Worm (Caenorhabditis elegans) whole organism, young adult: Measurements from ENCODE around the gene fbxa-206.
A peak's percentile ranks its signal among the peaks of the same experiment; 100 is the strongest.

Source experiments
- D2030.7 ChIP-seq: fragments of 200-800 bp; sonication (Bioruptor generic); IDR thresholded peaks from 2 replicates; pipeline ENCODE4 v1.3.6; 2022; ENCODE audit warnings: missing genetic modification reagents, missing genetic modification characterization, missing compliant biosample characterization
- F57C9.4 ChIP-seq: sonication (generic microtip); optimal IDR thresholded peaks from 2 replicates; lab custom pipeline; 2017; ENCODE audit warnings: mild to moderate bottlenecking, missing genetic modification characterization, missing compliant biosample characterization
- K11D2.4 ChIP-seq: fragments of 200-800 bp; sonication (Bioruptor generic); IDR thresholded peaks from 2 replicates; pipeline ENCODE4 v1.3.6; 2022; ENCODE audit warnings: missing genetic modification reagents, missing genetic modification characterization, missing compliant biosample characterization
- T07F8.4 ChIP-seq: sonication (generic microtip); optimal IDR thresholded peaks from 2 replicates; lab custom pipeline; 2016; ENCODE audit warnings: mild to moderate bottlenecking, missing genetic modification characterization, moderate library complexity, missing compliant biosample characterization
- T26A5.8 ChIP-seq: sonication (generic microtip); optimal IDR thresholded peaks from 2 replicates; lab custom pipeline; 2016; ENCODE audit warnings: missing genetic modification characterization, missing compliant biosample characterization
- Y53F4B.3 ChIP-seq: fragments of 200-800 bp; sonication (Bioruptor generic); IDR thresholded peaks from 2 replicates; pipeline ENCODE4 v1.3.6; 2022; ENCODE audit warnings: missing genetic modification reagents, missing genetic modification characterization, missing compliant biosample characterization
- Y67H2A.10 ChIP-seq: fragments of 200-800 bp; sonication (Bioruptor generic); conservative IDR thresholded peaks from 2 replicates; pipeline ENCODE4 v1.3.6; 2022; ENCODE audit warnings: missing genetic modification reagents, missing genetic modification characterization, missing compliant biosample characterization
- athp-1 ChIP-seq: sonication (generic microtip); optimal IDR thresholded peaks from 2 replicates; lab custom pipeline; 2017; ENCODE audit warnings: mild to moderate bottlenecking, missing genetic modification characterization, missing compliant biosample characterization
- attf-6 ChIP-seq: fragments of 200-800 bp; sonication (Bioruptor generic); IDR thresholded peaks from 2 replicates; pipeline ENCODE4 v1.3.6; 2022; ENCODE audit warnings: missing genetic modification reagents, missing genetic modification characterization, missing compliant biosample characterization
- bed-2 ChIP-seq: fragments of 200-800 bp; sonication (Bioruptor generic); IDR thresholded peaks from 2 replicates; pipeline ENCODE4 v1.3.6; 2022; ENCODE audit warnings: missing genetic modification reagents, missing genetic modification characterization, missing compliant biosample characterization
- cebp-1 ChIP-seq, 2 experiments: fragments of 200-800 bp in 1 of 2; sonication (Bioruptor generic) in 1 of 2; sonication (generic microtip) in 1 of 2; IDR thresholded peaks in 1 of 2; optimal IDR thresholded peaks in 1 of 2; 2 replicates each; pipeline versions ENCODE4 v1.3.6 to Lab custom; 2017 to 2022; ENCODE audit warnings: missing compliant biosample characterization in 2 of 2, missing genetic modification characterization in 2 of 2, mild to moderate bottlenecking in 1 of 2, missing genetic modification reagents in 1 of 2, moderate library complexity in 1 of 2
- ceh-100 ChIP-seq: fragments of 200-800 bp; sonication (Bioruptor generic); IDR thresholded peaks from 2 replicates; pipeline ENCODE4 v1.3.6; 2022; ENCODE audit warnings: missing genetic modification reagents, missing genetic modification characterization, missing compliant biosample characterization
- ceh-27 ChIP-seq: fragments of 200-800 bp; sonication (Bioruptor generic); optimal IDR thresholded peaks from 2 replicates; lab custom pipeline; 2018; ENCODE audit warnings: mild to moderate bottlenecking, missing genetic modification characterization, moderate library complexity, missing compliant biosample characterization
- die-1 ChIP-seq: sonication (generic microtip); optimal IDR thresholded peaks from 2 replicates; lab custom pipeline; 2016; ENCODE audit warnings: missing genotype, mild to moderate bottlenecking, missing genetic modification characterization, missing compliant biosample characterization
- dpl-1 ChIP-seq: fragments of 150-350 bp; optimal IDR thresholded peaks from 2 replicates; lab custom pipeline; 2014; ENCODE audit warnings: missing biosample characterization, missing genetic modification reagents, missing genetic modification characterization
- hmg-1.2 ChIP-seq: fragments of 200-800 bp; sonication (Bioruptor generic); IDR thresholded peaks from 2 replicates; pipeline ENCODE4 v1.3.6; 2022; ENCODE audit warnings: missing genetic modification reagents, missing genetic modification characterization, missing compliant biosample characterization
- hmg-20 ChIP-seq: fragments of 200-800 bp; sonication (Bioruptor generic); IDR thresholded peaks from 2 replicates; pipeline ENCODE4 v1.3.6; 2022; ENCODE audit warnings: missing genetic modification reagents, missing genetic modification characterization, missing compliant biosample characterization
- let-526 ChIP-seq: fragments of 200-800 bp; sonication (Bioruptor generic); IDR thresholded peaks from 2 replicates; pipeline ENCODE4 v1.3.6; 2022; ENCODE audit warnings: missing genetic modification reagents, missing genetic modification characterization, missing compliant biosample characterization
- lin-26 ChIP-seq: fragments of 200-800 bp; sonication (Bioruptor generic); IDR thresholded peaks from 2 replicates; pipeline ENCODE4 v1.3.6; 2022; ENCODE audit warnings: missing genetic modification reagents, missing genetic modification characterization, missing compliant biosample characterization
- lin-40 ChIP-seq: sonication (generic microtip); optimal IDR thresholded peaks from 2 replicates; lab custom pipeline; 2016; ENCODE audit warnings: missing genetic modification characterization, mild to moderate bottlenecking, missing compliant biosample characterization, missing genotype, missing genetic modification reagents
- lsy-27 ChIP-seq: sonication (generic microtip); optimal IDR thresholded peaks from 2 replicates; lab custom pipeline; 2017; ENCODE audit warnings: missing genetic modification characterization, mild to moderate bottlenecking, missing compliant biosample characterization, antibody characterized with exemption, missing genotype, borderline replicate concordance; ENCODE audit not compliant: insufficient read depth
- madf-10 ChIP-seq: sonication (generic microtip); optimal IDR thresholded peaks from 2 replicates; lab custom pipeline; 2016; ENCODE audit warnings: mild to moderate bottlenecking, missing genetic modification characterization, missing compliant biosample characterization
- madf-3 ChIP-seq: fragments of 200-800 bp; sonication (Bioruptor generic); IDR thresholded peaks from 2 replicates; pipeline ENCODE4 v1.3.6; 2022; ENCODE audit warnings: missing genetic modification reagents, missing genetic modification characterization, missing compliant biosample characterization
- mxl-1 ChIP-seq: sonication (generic microtip); optimal IDR thresholded peaks from 2 replicates; lab custom pipeline; 2016; ENCODE audit warnings: missing genetic modification characterization, missing compliant biosample characterization
- nfya-2 ChIP-seq: fragments of 200-800 bp; sonication (Bioruptor generic); IDR thresholded peaks from 2 replicates; pipeline ENCODE4 v1.3.6; 2022; ENCODE audit warnings: missing genetic modification reagents, missing genetic modification characterization, missing compliant biosample characterization
- nhr-120 ChIP-seq: fragments of 200-800 bp; sonication (Bioruptor generic); IDR thresholded peaks from 2 replicates; pipeline ENCODE4 v1.3.6; 2022; ENCODE audit warnings: missing genetic modification characterization, missing compliant biosample characterization
- nhr-27 ChIP-seq: fragments of 200-800 bp; sonication (Bioruptor generic); optimal IDR thresholded peaks from 2 replicates; lab custom pipeline; 2018; ENCODE audit warnings: mild to moderate bottlenecking, missing genetic modification characterization, moderate library complexity, missing compliant biosample characterization
- nhr-80 ChIP-seq: sonication (generic microtip); optimal IDR thresholded peaks from 2 replicates; lab custom pipeline; 2016; ENCODE audit warnings: missing genetic modification characterization, missing compliant biosample characterization
- rpc-1 ChIP-seq, 2 experiments: fragments of 150-350 bp in 1 of 2; sonication (generic microtip) in 1 of 2; optimal IDR thresholded peaks; 2 replicates each; lab custom pipeline; 2014 to 2018; ENCODE audit warnings: missing biosample characterization in 1 of 2, missing genetic modification characterization in 1 of 2, missing genetic modification reagents in 1 of 2, missing genotype in 1 of 2
- snpc-1.1 ChIP-seq: sonication (generic microtip); optimal IDR thresholded peaks from 2 replicates; lab custom pipeline; 2017; ENCODE audit warnings: missing genetic modification characterization, mild to moderate bottlenecking, missing compliant biosample characterization, antibody characterized with exemption, moderate library complexity, missing genotype, missing genetic modification reagents; ENCODE audit not compliant: insufficient read depth
- snpc-1.3 ChIP-seq: sonication (generic microtip); optimal IDR thresholded peaks from 2 replicates; lab custom pipeline; 2017; ENCODE audit warnings: missing genetic modification characterization, mild to moderate bottlenecking, missing compliant biosample characterization, antibody characterized with exemption, moderate library complexity, missing genotype, missing genetic modification reagents; ENCODE audit not compliant: insufficient read depth
- sptf-2 ChIP-seq: fragments of 200-800 bp; sonication (Bioruptor generic); optimal IDR thresholded peaks from 2 replicates; lab custom pipeline; 2018; ENCODE audit warnings: mild to moderate bottlenecking, missing genetic modification characterization, missing compliant biosample characterization
- zim-3 ChIP-seq: sonication (generic microtip); optimal IDR thresholded peaks from 2 replicates; lab custom pipeline; 2017; ENCODE audit warnings: mild to moderate bottlenecking, missing genetic modification characterization, moderate library complexity, missing compliant biosample characterization
- ztf-18 ChIP-seq: sonication (generic microtip); optimal IDR thresholded peaks from 2 replicates; lab custom pipeline; 2016; ENCODE audit warnings: missing genotype, mild to moderate bottlenecking, missing genetic modification characterization, missing compliant biosample characterization
- ztf-22 ChIP-seq: fragments of 200-800 bp; sonication (Bioruptor generic); optimal IDR thresholded peaks from 2 replicates; lab custom pipeline; 2018; ENCODE audit warnings: mild to moderate bottlenecking, missing genetic modification characterization, moderate library complexity, missing compliant biosample characterization

fbxa-206 gene

ce11 chrV:16916079-16916478 lies 2.2 kb downstream of the fbxa-206 start, which contains the start of gene F09C6.10:
Gene F09C6.10, minus strand, starts transcription at chrV:16916179.
- TF ChIP-seq dpl-1 (GFP tag; lab: Kevin White, UChicago) (no peak), attf-6 (GFP tag; lab: Robert Waterston, UW) (no peak), bed-2 (GFP tag; lab: Robert Waterston, UW) (no peak), ceh-27 (no peak), lin-40 (no peak), madf-10 (tag; lab: Kevin White, UChicago) (no peak), mxl-1 (tag; lab: Kevin White, UChicago) (no peak), Y67H2A.10 (GFP tag; lab: Robert Waterston, UW) (no peak), T26A5.8 (tag; lab: Kevin White, UChicago) (no peak), rpc-1 (optimal IDR thresholded peaks at IDR 0.05; lab: Kevin White, UChicago) (no peak), rpc-1 (tag; optimal IDR thresholded peaks at IDR 0.05; lab: Kevin White, UChicago) (no peak), lin-26 (no peak), Y53F4B.3 (no peak), nhr-120 (no peak), snpc-1.3 (no peak), nhr-27 (tag; lab: Kevin White, UChicago) (no peak), snpc-1.1 (tag; lab: Kevin White, UChicago) (no peak), D2030.7 (GFP tag; lab: Robert Waterston, UW) (no peak), sptf-2 (GFP tag; lab: Kevin White, UChicago) (no peak), nfya-2 (GFP tag; lab: Robert Waterston, UW) (no peak), die-1 (tag; lab: Kevin White, UChicago) (no peak)

- no peak for TF ChIP-seq rpc-1 (optimal IDR thresholded peaks at IDR 0.05; lab: Kevin White, UChicago)
- no peak for TF ChIP-seq rpc-1 (tag; optimal IDR thresholded peaks at IDR 0.05; lab: Kevin White, UChicago)
- no peak for TF ChIP-seq madf-3
- no peak for TF ChIP-seq athp-1 (tag; lab: Kevin White, UChicago)
- no peak for TF ChIP-seq ztf-22
- no peak for TF ChIP-seq zim-3 (tag; lab: Kevin White, UChicago)
- no peak for TF ChIP-seq lsy-27 (tag; lab: Kevin White, UChicago)
- TF ChIP-seq let-526 (GFP tag; lab: Robert Waterston, UW) = no peak
- no peak for TF ChIP-seq nfya-2 (GFP tag; lab: Robert Waterston, UW)
- TF ChIP-seq K11D2.4 (GFP tag; lab: Robert Waterston, UW) = no peak
- TF ChIP-seq T07F8.4 (tag; lab: Kevin White, UChicago) = no peak
- no peak for TF ChIP-seq nhr-120
- no peak for TF ChIP-seq ceh-100 (GFP tag; lab: Robert Waterston, UW)
- TF ChIP-seq mxl-1 (tag; lab: Kevin White, UChicago) = no peak
Measured at ce11 chrV:16911934-16912333, 6.3 kb downstream of the fbxa-206 start, which contains the start of gene nhr-116. Gene nhr-116, plus strand, starts transcription at chrV:16912234.

- TF ChIP-seq nhr-80 (peak; percentile 36), sptf-2 (GFP tag; lab: Kevin White, UChicago) (no peak), ztf-18 (no peak), hmg-20 (GFP tag; lab: Robert Waterston, UW) (no peak), nfya-2 (GFP tag; lab: Robert Waterston, UW) (no peak)
Measured at ce11 chrV:16911294-16911693, 7.0 kb downstream of the fbxa-206 start.

DNA sequence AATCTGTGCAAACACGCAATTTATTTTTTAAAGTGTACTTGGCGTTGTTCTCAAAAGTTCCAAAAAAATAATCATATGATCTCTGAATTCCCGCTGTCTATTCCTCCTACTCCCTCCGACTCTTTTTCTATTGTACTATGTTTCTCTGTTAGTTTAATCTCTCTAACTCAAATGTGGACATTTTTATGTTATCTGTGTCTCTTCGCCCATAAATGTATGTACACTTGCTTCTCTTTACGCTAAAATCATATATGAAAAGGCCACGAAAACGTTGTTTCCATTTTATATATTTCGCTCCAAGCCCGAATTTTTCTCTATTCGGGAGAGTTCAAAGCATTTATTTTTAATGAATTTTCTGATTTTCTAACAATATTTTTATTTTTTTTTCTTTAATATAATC lies 7.4 kb downstream of the fbxa-206 start:
- TF ChIP-seq ceh-27 (no peak), mxl-1 (tag; lab: Kevin White, UChicago) (no peak), cebp-1 (GFP tag; IDR thresholded peaks at IDR 0.05; lab: Robert Waterston, UW) (no peak), cebp-1 (tag; optimal IDR thresholded peaks at IDR 0.05; lab: Kevin White, UChicago) (no peak), F57C9.4 (tag; lab: Kevin White, UChicago) (no peak), hmg-1.2 (GFP tag; lab: Robert Waterston, UW) (peak; percentile 12; the same call in 1 of the 2 replicates)
